Worm (Caenorhabditis elegans) whole organism, L2 larva: ENCODE measurements around the gene grl-3.

Experiments used
- C34F6.9 ChIP-seq: fragments of 150-350 bp; optimal IDR thresholded peaks from 2 replicates; lab custom pipeline; 2014; ENCODE audit warnings: missing biosample characterization, missing genetic modification characterization
- F13H6.1 ChIP-seq: sonication (generic microtip); optimal IDR thresholded peaks from 2 replicates; lab custom pipeline; 2016; ENCODE audit warnings: missing genetic modification characterization, missing compliant biosample characterization
- R02D3.7 ChIP-seq: fragments of 150-350 bp; optimal IDR thresholded peaks from 2 replicates; lab custom pipeline; 2014; ENCODE audit warnings: missing biosample characterization, missing genetic modification characterization
- alr-1 ChIP-seq: fragments of 150-350 bp; optimal IDR thresholded peaks from 2 replicates; lab custom pipeline; 2014; ENCODE audit warnings: missing biosample characterization, missing genetic modification characterization
- ceh-16 ChIP-seq: fragments of 150-350 bp; optimal IDR thresholded peaks from 2 replicates; lab custom pipeline; 2014; ENCODE audit warnings: missing biosample characterization, missing genetic modification characterization
- ceh-82 ChIP-seq: fragments of 150-350 bp; optimal IDR thresholded peaks from 2 replicates; lab custom pipeline; 2014; ENCODE audit warnings: missing biosample characterization, missing genetic modification characterization
- dmd-4 ChIP-seq: sonication (generic microtip); optimal IDR thresholded peaks from 2 replicates; lab custom pipeline; 2017; ENCODE audit warnings: missing biosample characterization, missing genetic modification characterization
- egl-27 ChIP-seq: sonication (generic microtip); optimal IDR thresholded peaks from 3 replicates; lab custom pipeline; 2017; ENCODE audit warnings: missing biosample characterization, missing genetic modification reagents, missing genetic modification characterization
- lin-39 ChIP-seq: fragments of 150-350 bp; optimal IDR thresholded peaks from 2 replicates; lab custom pipeline; 2014; ENCODE audit warnings: missing biosample characterization, missing genetic modification reagents, missing genetic modification characterization
- mab-5 ChIP-seq: fragments of 150-350 bp; optimal IDR thresholded peaks from 2 replicates; lab custom pipeline; 2014; ENCODE audit warnings: missing biosample characterization, missing genetic modification characterization
- nhr-10 ChIP-seq: sonication (generic microtip); optimal IDR thresholded peaks from 2 replicates; lab custom pipeline; 2017; ENCODE audit warnings: missing biosample characterization, missing genetic modification characterization
- nhr-21 ChIP-seq: fragments of 150-350 bp; optimal IDR thresholded peaks from 2 replicates; lab custom pipeline; 2014; ENCODE audit warnings: missing biosample characterization, missing genetic modification characterization
- nhr-25 ChIP-seq: fragments of 150-350 bp; sonication (generic microtip); optimal IDR thresholded peaks from 3 replicates; lab custom pipeline; 2014; ENCODE audit warnings: missing biosample characterization, missing genetic modification characterization
- sem-4 ChIP-seq: fragments of 150-350 bp; optimal IDR thresholded peaks from 2 replicates; lab custom pipeline; 2014; ENCODE audit warnings: missing biosample characterization, missing genetic modification reagents, missing genetic modification characterization
- skn-1 ChIP-seq: sonication (generic microtip); optimal IDR thresholded peaks from 2 replicates; lab custom pipeline; 2017; ENCODE audit warnings: missing biosample characterization, missing genetic modification characterization
- sma-3 ChIP-seq: sonication (generic microtip); optimal IDR thresholded peaks from 2 replicates; lab custom pipeline; 2016; ENCODE audit warnings: missing genetic modification reagents, missing genetic modification characterization, missing compliant biosample characterization
- unc-55 ChIP-seq: fragments of 150-350 bp; sonication (generic microtip); optimal IDR thresholded peaks from 3 replicates; lab custom pipeline; 2014; ENCODE audit warnings: missing biosample characterization, missing genetic modification reagents, missing genetic modification characterization
- ztf-11 ChIP-seq: sonication (generic microtip); optimal IDR thresholded peaks from 2 replicates; lab custom pipeline; 2017; ENCODE audit warnings: missing biosample characterization, missing genetic modification characterization
- ztf-4 ChIP-seq: fragments of 150-350 bp; optimal IDR thresholded peaks from 2 replicates; lab custom pipeline; 2014; ENCODE audit warnings: missing biosample characterization, missing genetic modification characterization

grl-3 gene

DNA sequence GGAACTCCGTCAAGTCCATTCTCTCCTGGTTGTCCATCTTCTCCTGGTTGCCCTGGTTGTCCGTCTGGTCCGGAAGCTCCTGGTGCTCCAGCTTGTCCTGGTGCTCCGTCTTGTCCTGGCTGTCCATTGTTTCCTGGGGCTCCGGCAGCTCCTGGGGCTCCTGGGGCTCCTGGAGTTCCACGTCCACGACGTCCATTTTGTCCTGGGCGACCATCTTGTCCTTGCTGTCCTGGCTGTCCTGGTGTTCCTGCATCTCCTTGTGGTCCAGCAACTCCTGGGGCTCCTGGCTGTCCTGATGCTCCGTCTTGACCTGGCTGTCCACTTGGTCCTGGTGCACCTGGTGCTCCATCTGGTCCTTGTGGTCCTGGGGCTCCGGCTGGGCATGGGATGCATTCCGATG, 38.1 kb downstream of the grl-3 start:
- TF ChIP-seq F13H6.1 (tag; lab: Kevin White, UChicago) (no peak), lin-39 (tag; lab: Kevin White, UChicago) (no peak), nhr-10 (tag; lab: Kevin White, UChicago) (no peak)

DNA sequence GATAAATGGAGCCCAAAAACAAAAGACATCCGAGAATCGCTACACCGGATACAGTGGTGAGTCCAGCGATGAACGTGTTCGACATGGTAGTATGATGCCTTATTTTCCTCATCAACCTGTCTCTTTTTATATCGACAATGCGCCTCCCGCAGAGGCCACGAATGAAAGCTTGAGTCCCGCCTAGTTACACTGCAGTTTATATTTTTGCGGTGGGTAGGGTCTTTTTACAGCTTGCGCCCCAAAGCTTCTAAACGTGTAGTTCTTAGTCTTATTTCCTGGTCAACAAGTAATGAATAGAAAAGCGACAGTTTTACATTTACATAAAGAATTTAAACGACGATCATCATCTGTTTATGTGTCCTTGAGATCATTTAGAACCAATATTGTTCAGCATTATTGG, 38.9 kb downstream of the grl-3 start, which contains the start of gene col-156:
TSS of gene col-156 (minus strand) at position 101 of the 400 bp plus-strand sequence.
- TF ChIP-seq nhr-21 (no peak), ceh-82 (tag; lab: Kevin White, UChicago) (no peak), ztf-4 (no peak), nhr-25 (no peak), skn-1 (tag; lab: Kevin White, UChicago) (no peak), ceh-16 (tag; lab: Kevin White, UChicago) (no peak), sem-4 (tag; lab: Kevin White, UChicago) (no peak), alr-1 (tag; lab: Kevin White, UChicago) (no peak), C34F6.9 (no peak), unc-55 (no peak), nhr-10 (tag; lab: Kevin White, UChicago) (no peak)

DNA sequence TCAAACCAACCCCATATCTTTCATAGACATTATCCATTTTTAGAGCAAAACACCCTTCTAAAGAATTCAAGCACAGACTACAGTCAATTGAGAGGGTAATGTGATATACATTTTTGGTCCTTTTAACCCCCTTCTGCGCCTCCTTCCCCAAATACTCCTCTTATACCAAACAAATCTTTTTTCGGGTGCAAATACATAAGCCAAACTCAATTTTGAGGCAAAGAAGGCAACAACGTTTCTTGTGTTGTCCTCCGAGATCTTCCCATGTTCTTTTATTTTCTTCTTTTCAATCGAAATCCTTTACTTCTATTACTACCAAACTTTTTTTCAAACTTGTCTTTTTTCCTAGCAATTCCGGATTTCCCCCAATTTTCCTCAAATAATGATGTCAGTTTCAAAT, 43.6 kb downstream of the grl-3 start:
- TF ChIP-seq dmd-4 (tag; lab: Kevin White, UChicago) (no peak), R02D3.7 (tag; lab: Kevin White, UChicago) (no peak), F13H6.1 (tag; lab: Kevin White, UChicago) (no peak), mab-5 (no peak), sma-3 (GFP tag; lab: Kevin White, UChicago) (no peak), nhr-10 (tag; lab: Kevin White, UChicago) (no peak), ztf-11 (no peak)
- TF ChIP-seq, all 48 proteins: peak for 0

DNA sequence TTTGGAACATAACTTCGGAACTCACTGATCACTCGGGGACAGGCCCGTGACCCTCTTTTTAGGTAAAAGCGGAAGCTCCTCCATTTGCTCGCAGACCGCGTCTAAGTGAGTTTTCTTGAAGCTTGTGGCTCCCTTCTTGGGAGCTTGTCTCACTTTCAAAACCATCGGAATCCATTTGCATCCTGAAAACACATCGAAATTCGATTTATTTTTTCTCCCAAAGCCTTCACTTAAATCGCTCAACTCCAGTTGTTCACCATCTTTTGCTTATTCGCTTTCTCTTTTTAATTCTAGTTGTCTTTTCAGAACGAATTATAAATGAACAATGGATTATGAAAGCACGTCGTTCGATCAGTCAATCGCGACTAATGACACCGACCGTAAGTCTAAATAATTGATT, 47.9 kb downstream of the grl-3 start, which contains the start of gene T11F9.1:
TSS of gene T11F9.1 (plus strand) at position 301 of the 400 bp plus-strand sequence.
- TF ChIP-seq R02D3.7 (tag; lab: Kevin White, UChicago), result no peak
- no peak for TF ChIP-seq lin-39 (tag; lab: Kevin White, UChicago)
- TF ChIP-seq egl-27 (tag; lab: Kevin White, UChicago), result no peak
